Worm (Caenorhabditis elegans): ENCODE data around the gene vars-1.
A peak's percentile ranks its signal among the peaks of the same experiment; 100 is the strongest.

ce11 chrV:8022040-8022439 lies 9.2 kb upstream of the vars-1 start, which contains the start of gene ech-3:
- TF ChIP-seq egl-27 (tag; optimal IDR thresholded peaks at IDR 0.05) (no peak), snpc-4 (tag; optimal IDR thresholded peaks at IDR 0.05) (no peak), aly-2 (tag; optimal IDR thresholded peaks at IDR 0.05) (no peak), fkh-10 (GFP tag; optimal IDR thresholded peaks at IDR 0.05) (no peak), lin-39 (tag; optimal IDR thresholded peaks at IDR 0.05) (no peak), nfya-1 (tag; optimal IDR thresholded peaks at IDR 0.05; ENCODE audit: insufficient read depth) (no peak), nhr-28 (tag; optimal IDR thresholded peaks at IDR 0.05) (no peak), nhr-77 (tag; optimal IDR thresholded peaks at IDR 0.05) (no peak), skn-1 (tag; optimal IDR thresholded peaks at IDR 0.05) (no peak), pqm-1 (tag; optimal IDR thresholded peaks at IDR 0.05) (peak; percentile 21), lsy-12 (tag; optimal IDR thresholded peaks at IDR 0.05) (no peak)
